Worm (Caenorhabditis elegans) whole organism, late embryonic: Measurements from ENCODE around the gene Y71H2AL.4.
A peak's percentile ranks its signal among the peaks of the same experiment; 100 is the strongest.
"Not testable (repeated sequence)": the region's sequence is repeated elsewhere in the genome, so short reads cannot be mapped to it uniquely, and the experiment has no call there.

ENCODE experiments used
- C38D4.7 ChIP-seq: fragments of 200-800 bp; sonication (Bioruptor generic); optimal IDR thresholded peaks from 2 replicates; lab custom pipeline; 2018; ENCODE audit warnings: mild to moderate bottlenecking, missing genetic modification characterization, moderate library complexity, missing compliant biosample characterization
- T23F11.4 ChIP-seq: fragments of 200-800 bp; sonication (Bioruptor generic); optimal IDR thresholded peaks from 2 replicates; lab custom pipeline; 2018; ENCODE audit warnings: mild to moderate bottlenecking, missing genetic modification characterization, missing compliant biosample characterization
- ama-1 ChIP-seq: fragments of 150-350 bp; optimal IDR thresholded peaks from 2 replicates; lab custom pipeline; 2014
- ceh-14 ChIP-seq: sonication (generic microtip); optimal IDR thresholded peaks from 2 replicates; lab custom pipeline; 2016; ENCODE audit warnings: missing genotype, missing genetic modification characterization, missing compliant biosample characterization
- ceh-19 ChIP-seq: fragments of 200-800 bp; sonication (Bioruptor generic); optimal IDR thresholded peaks from 2 replicates; lab custom pipeline; 2018; ENCODE audit warnings: mild to moderate bottlenecking, missing genetic modification characterization, missing compliant biosample characterization
- ceh-22 ChIP-seq: sonication (generic microtip); optimal IDR thresholded peaks from 2 replicates; lab custom pipeline; 2017; ENCODE audit warnings: missing biosample characterization, missing genetic modification characterization
- ceh-24 ChIP-seq: sonication (generic microtip); optimal IDR thresholded peaks from 2 replicates; lab custom pipeline; 2016; ENCODE audit warnings: mild to moderate bottlenecking, missing genetic modification characterization, missing compliant biosample characterization
- ceh-30 ChIP-seq: fragments of 150-350 bp; optimal IDR thresholded peaks from 2 replicates; lab custom pipeline; 2014; ENCODE audit warnings: missing biosample characterization, missing genetic modification characterization
- ceh-31 ChIP-seq: sonication (generic microtip); optimal IDR thresholded peaks from 2 replicates; lab custom pipeline; 2016; ENCODE audit warnings: missing genetic modification characterization, missing compliant biosample characterization
- ceh-34 ChIP-seq: sonication (generic microtip); optimal IDR thresholded peaks from 2 replicates; lab custom pipeline; 2016; ENCODE audit warnings: mild to moderate bottlenecking, missing genetic modification characterization, missing compliant biosample characterization
- ceh-48 ChIP-seq: sonication (generic microtip); optimal IDR thresholded peaks from 2 replicates; lab custom pipeline; 2016; ENCODE audit warnings: missing genetic modification characterization, inconsistent platforms, missing compliant biosample characterization
- dve-1 ChIP-seq: sonication (generic microtip); optimal IDR thresholded peaks from 2 replicates; lab custom pipeline; 2017; ENCODE audit warnings: antibody characterized with exemption, mild to moderate bottlenecking, missing genetic modification characterization, missing compliant biosample characterization
- elt-2 ChIP-seq: sonication (generic microtip); optimal IDR thresholded peaks from 2 replicates; lab custom pipeline; 2016; ENCODE audit warnings: missing genetic modification reagents, missing genetic modification characterization, missing compliant biosample characterization
- gmeb-2 ChIP-seq: sonication (generic microtip); optimal IDR thresholded peaks from 2 replicates; lab custom pipeline; 2016; ENCODE audit warnings: missing genetic modification characterization, inconsistent platforms, missing compliant biosample characterization
- hlh-30 ChIP-seq: sonication (generic microtip); optimal IDR thresholded peaks from 2 replicates; lab custom pipeline; 2017; ENCODE audit warnings: antibody characterized with exemption, missing genetic modification characterization, missing compliant biosample characterization; ENCODE audit not compliant: insufficient read depth
- hlh-8 ChIP-seq: sonication (generic microtip); optimal IDR thresholded peaks from 2 replicates; lab custom pipeline; 2016; ENCODE audit warnings: missing genotype, missing genetic modification characterization, missing compliant biosample characterization
- lin-11 ChIP-seq: fragments of 200-800 bp; sonication (Bioruptor generic); optimal IDR thresholded peaks from 2 replicates; lab custom pipeline; 2018; ENCODE audit warnings: mild to moderate bottlenecking, missing genetic modification characterization, missing compliant biosample characterization
- madf-2 ChIP-seq: sonication (generic microtip); optimal IDR thresholded peaks from 2 replicates; lab custom pipeline; 2017; ENCODE audit warnings: missing genetic modification characterization, missing compliant biosample characterization
- nhr-11 ChIP-seq: fragments of 150-350 bp; optimal IDR thresholded peaks from 2 replicates; lab custom pipeline; 2014; ENCODE audit warnings: missing biosample characterization, missing genetic modification characterization
- nhr-232 ChIP-seq: sonication (generic microtip); optimal IDR thresholded peaks from 2 replicates; lab custom pipeline; 2016; ENCODE audit warnings: missing genetic modification characterization, missing compliant biosample characterization
- odd-2 ChIP-seq: sonication (generic microtip); optimal IDR thresholded peaks from 2 replicates; lab custom pipeline; 2017; ENCODE audit warnings: antibody characterized with exemption, mild to moderate bottlenecking, missing genetic modification characterization, missing compliant biosample characterization
- pat-9 ChIP-seq: fragments of 200-800 bp; sonication (Bioruptor generic); optimal IDR thresholded peaks from 2 replicates; lab custom pipeline; 2018; ENCODE audit warnings: mild to moderate bottlenecking, missing genetic modification characterization, moderate library complexity, missing compliant biosample characterization
- pha-2 ChIP-seq: sonication (generic microtip); optimal IDR thresholded peaks from 2 replicates; lab custom pipeline; 2017; ENCODE audit warnings: mild to moderate bottlenecking, missing genetic modification characterization, missing compliant biosample characterization
- pha-4 ChIP-seq: fragments of 150-350 bp; optimal IDR thresholded peaks from 2 replicates; lab custom pipeline; 2018; ENCODE audit warnings: missing biosample characterization, missing genetic modification reagents, missing genetic modification characterization
- pqm-1 ChIP-seq: sonication (generic microtip); optimal IDR thresholded peaks from 2 replicates; lab custom pipeline; 2016; ENCODE audit warnings: missing genetic modification characterization, missing compliant biosample characterization
- pros-1 ChIP-seq: fragments of 150-350 bp; optimal IDR thresholded peaks from 2 replicates; lab custom pipeline; 2014; ENCODE audit warnings: missing biosample characterization, missing genetic modification reagents, missing genetic modification characterization
- rnt-1 ChIP-seq: sonication (generic microtip); optimal IDR thresholded peaks from 2 replicates; lab custom pipeline; 2016; ENCODE audit warnings: missing genetic modification characterization, missing compliant biosample characterization
- unc-3 ChIP-seq, 2 experiments: fragments of 200-800 bp in 1 of 2; sonication (Bioruptor generic) in 1 of 2; sonication (generic microtip) in 1 of 2; conservative IDR thresholded peaks in 1 of 2; optimal IDR thresholded peaks in 1 of 2; 2 replicates each; pipeline versions ENCODE4 v1.3.6 to Lab custom; 2016 to 2022; ENCODE audit warnings: missing compliant biosample characterization in 2 of 2, missing genetic modification characterization in 2 of 2, missing genetic modification reagents in 1 of 2
- unc-42 ChIP-seq: sonication (generic microtip); optimal IDR thresholded peaks from 2 replicates; lab custom pipeline; 2016; ENCODE audit warnings: missing genotype, missing genetic modification characterization, missing compliant biosample characterization
- unc-55 ChIP-seq: sonication (generic microtip); optimal IDR thresholded peaks from 2 replicates; lab custom pipeline; 2017; ENCODE audit warnings: missing biosample characterization, missing genetic modification reagents, missing genetic modification characterization
- ztf-16 ChIP-seq: sonication (generic microtip); optimal IDR thresholded peaks from 2 replicates; lab custom pipeline; 2017; ENCODE audit warnings: missing genetic modification characterization, missing compliant biosample characterization

Y71H2AL.4 gene

ce11 chrIII:2681559-2681958, 4.6 kb upstream of the Y71H2AL.4 start:
- TF ChIP-seq odd-2 (tag; lab: Kevin White, UChicago) (no peak), ceh-22 (tag; lab: Kevin White, UChicago) (no peak), ama-1 (lab: Kevin White, UChicago) (no peak), ceh-31 (tag; lab: Kevin White, UChicago) (no peak), ceh-14 (tag; lab: Kevin White, UChicago) (no peak), pqm-1 (no peak), ztf-16 (tag; lab: Kevin White, UChicago) (no peak), hlh-8 (tag; lab: Kevin White, UChicago) (no peak)

- TF ChIP-seq dve-1 (peak; percentile 97), pha-2 (tag; lab: Kevin White, UChicago) (no peak), hlh-30 (tag; lab: Kevin White, UChicago) (no peak)
- TF ChIP-seq, all 69 proteins: peak for 1
These were observed 2.8 kb upstream of the Y71H2AL.4 start for ce11 chrIII:2683403-2683802.

- TF ChIP-seq ceh-34 (tag; lab: Kevin White, UChicago) (no peak), unc-42 (peak; percentile 79)
- TF ChIP-seq, all 69 proteins: peak for 1
These were observed 455 bp downstream of the Y71H2AL.4 start for ce11 chrIII:2686663-2687062.

ce11 chrIII:2687412-2687811, 1.2 kb downstream of the Y71H2AL.4 start:
- peak; percentile 71 for TF ChIP-seq elt-2 (tag; lab: Kevin White, UChicago)
- TF ChIP-seq pha-2 (tag; lab: Kevin White, UChicago), result no peak

- no peak for TF ChIP-seq T23F11.4 (GFP tag; lab: Kevin White, UChicago)
- TF ChIP-seq lin-11 (tag; lab: Kevin White, UChicago), result no peak
- no peak for TF ChIP-seq pat-9 (tag; lab: Kevin White, UChicago)
- no peak for TF ChIP-seq pqm-1
- TF ChIP-seq pros-1 (tag; lab: Kevin White, UChicago), result no peak
- TF ChIP-seq unc-42, result peak; percentile 9
- TF ChIP-seq, all 69 proteins: peak for 1
These were observed 12.5 kb downstream of the Y71H2AL.4 start, which contains the start of gene slc-30A9 for ce11 chrIII:2698740-2699139. slc-30A9 (minus strand) TSS chrIII:2698817.

ce11 chrIII:2699363-2699762, 13.2 kb downstream of the Y71H2AL.4 start, which contains the start of gene cox-6B:
cox-6B (plus strand) TSS chrIII:2699663.
- TF ChIP-seq gmeb-2 (tag; lab: Kevin White, UChicago); nhr-11; C38D4.7 (GFP tag; lab: Kevin White, UChicago): not testable (repeated sequence)

- TF ChIP-seq elt-2 (tag; lab: Kevin White, UChicago), result no peak
- no peak for TF ChIP-seq ceh-19
- no peak for TF ChIP-seq ztf-16 (tag; lab: Kevin White, UChicago)
- TF ChIP-seq ceh-24 (tag; lab: Kevin White, UChicago), result no peak
- TF ChIP-seq ceh-34 (tag; lab: Kevin White, UChicago), result no peak
- TF ChIP-seq ceh-31 (tag; lab: Kevin White, UChicago), result no peak
- no peak for TF ChIP-seq unc-3 (GFP tag; conservative IDR thresholded peaks at IDR 0.05; lab: Robert Waterston, UW)
- no peak for TF ChIP-seq unc-3 (tag; optimal IDR thresholded peaks at IDR 0.05; lab: Kevin White, UChicago)
- no peak for TF ChIP-seq rnt-1 (tag; lab: Kevin White, UChicago)
- no peak for TF ChIP-seq odd-2 (tag; lab: Kevin White, UChicago)
- no peak for TF ChIP-seq nhr-232 (tag; lab: Kevin White, UChicago)
- TF ChIP-seq ceh-30 (tag; lab: Kevin White, UChicago), result no peak
- TF ChIP-seq unc-55 (GFP tag; lab: Kevin White, UChicago), result no peak
- no peak for TF ChIP-seq ceh-22 (tag; lab: Kevin White, UChicago)
- no peak for TF ChIP-seq unc-42
- TF ChIP-seq pha-4, result no peak
- no peak for TF ChIP-seq madf-2 (tag; lab: Kevin White, UChicago)
- no peak for TF ChIP-seq ceh-48 (tag; lab: Kevin White, UChicago)
- no peak for TF ChIP-seq lin-11 (tag; lab: Kevin White, UChicago)
These were observed 14.4 kb downstream of the Y71H2AL.4 start, which contains the start of gene set-27 for ce11 chrIII:2700637-2701036. set-27 (plus strand) TSS chrIII:2700937.
